Worm (Caenorhabditis elegans) whole organism, L4 larva: ENCODE data around the gene K02E10.7.

ENCODE experiments used
- F37D6.2 ChIP-seq: sonication (generic microtip); optimal IDR thresholded peaks from 2 replicates; lab custom pipeline; 2016; ENCODE audit warnings: mild to moderate bottlenecking, missing genetic modification characterization, missing compliant biosample characterization
- Y105C5A.15 ChIP-seq: fragments of 200-800 bp; sonication (Bioruptor generic); IDR thresholded peaks from 2 replicates; pipeline ENCODE4 v1.3.6; 2022; ENCODE audit warnings: missing genetic modification characterization, missing compliant biosample characterization
- Y48G9A.11 ChIP-seq: fragments of 200-800 bp; sonication (Bioruptor generic); IDR thresholded peaks from 2 replicates; pipeline ENCODE4 v1.3.6; 2022; ENCODE audit warnings: missing genetic modification reagents, missing genetic modification characterization, missing compliant biosample characterization
- ZK546.5 ChIP-seq, 2 experiments: sonication (generic microtip); optimal IDR thresholded peaks; 2 replicates each; lab custom pipeline; 2017; ENCODE audit warnings: missing biosample characterization in 2 of 2, missing genetic modification characterization in 2 of 2
- aha-1 ChIP-seq: fragments of 150-350 bp; peaks from one replicate; lab custom pipeline; 2014; ENCODE audit warnings: missing biosample characterization, missing genetic modification characterization
- attf-4 ChIP-seq: sonication (generic microtip); optimal IDR thresholded peaks from 3 replicates; lab custom pipeline; 2017; ENCODE audit warnings: missing biosample characterization, missing genetic modification characterization
- ceh-62 ChIP-seq: sonication (generic microtip); optimal IDR thresholded peaks from 2 replicates; lab custom pipeline; 2017; ENCODE audit warnings: missing biosample characterization, missing genetic modification characterization
- ctbp-1 ChIP-seq: fragments of 200-800 bp; sonication (Bioruptor generic); IDR thresholded peaks from 2 replicates; pipeline ENCODE4 v1.3.6; 2022; ENCODE audit warnings: missing genetic modification reagents, missing genetic modification characterization, missing compliant biosample characterization
- daf-12 ChIP-seq: fragments of 150-350 bp; optimal IDR thresholded peaks from 2 replicates; lab custom pipeline; 2014; ENCODE audit warnings: missing biosample characterization, missing genetic modification reagents, missing genetic modification characterization
- dpl-1 ChIP-seq: fragments of 150-350 bp; optimal IDR thresholded peaks from 2 replicates; lab custom pipeline; 2014; ENCODE audit warnings: missing biosample characterization, missing genetic modification reagents, missing genetic modification characterization
- fkh-10 ChIP-seq: fragments of 150-350 bp; optimal IDR thresholded peaks from 2 replicates; lab custom pipeline; 2014; ENCODE audit warnings: missing biosample characterization, missing genetic modification reagents, missing genetic modification characterization
- hlh-11 ChIP-seq: fragments of 200-800 bp; sonication (Bioruptor generic); optimal IDR thresholded peaks from 2 replicates; lab custom pipeline; 2018; ENCODE audit warnings: mild to moderate bottlenecking, missing genetic modification characterization, missing compliant biosample characterization
- hlh-30 ChIP-seq: sonication (generic microtip); optimal IDR thresholded peaks from 2 replicates; lab custom pipeline; 2017; ENCODE audit warnings: antibody characterized with exemption, mild to moderate bottlenecking, missing genetic modification characterization, missing compliant biosample characterization; ENCODE audit not compliant: insufficient read depth
- lin-1 ChIP-seq: fragments of 200-800 bp; sonication (Bioruptor generic); IDR thresholded peaks from 2 replicates; pipeline ENCODE4 v1.3.6; 2022; ENCODE audit warnings: missing genetic modification reagents, missing genetic modification characterization, missing compliant biosample characterization
- madf-9 ChIP-seq: fragments of 200-800 bp; sonication (Bioruptor generic); conservative IDR thresholded peaks from 2 replicates; pipeline ENCODE4 v1.3.6; 2022; ENCODE audit warnings: missing genetic modification reagents, missing genetic modification characterization, missing compliant biosample characterization
- mdt-29 ChIP-seq: fragments of 200-800 bp; sonication (Bioruptor generic); IDR thresholded peaks from 2 replicates; pipeline ENCODE4 v1.3.6; 2022; ENCODE audit warnings: missing genetic modification reagents, missing genetic modification characterization, missing compliant biosample characterization
- mxl-2 ChIP-seq: fragments of 200-800 bp; sonication (Bioruptor generic); conservative IDR thresholded peaks from 2 replicates; pipeline ENCODE4 v1.3.6; 2022; ENCODE audit warnings: missing genetic modification reagents, missing genetic modification characterization, missing compliant biosample characterization
- mxl-3 ChIP-seq: fragments of 200-800 bp; sonication (Bioruptor generic); optimal IDR thresholded peaks from 2 replicates; lab custom pipeline; 2018; ENCODE audit warnings: mild to moderate bottlenecking, missing genetic modification characterization, missing compliant biosample characterization
- nhr-10 ChIP-seq: fragments of 150-350 bp; optimal IDR thresholded peaks from 2 replicates; lab custom pipeline; 2014; ENCODE audit warnings: missing biosample characterization, missing genetic modification characterization
- nhr-11 ChIP-seq: fragments of 150-350 bp; optimal IDR thresholded peaks from 2 replicates; lab custom pipeline; 2014; ENCODE audit warnings: missing biosample characterization, missing genetic modification characterization
- nhr-25 ChIP-seq: sonication (generic microtip); optimal IDR thresholded peaks from 2 replicates; lab custom pipeline; 2017; ENCODE audit warnings: missing genetic modification characterization, mild to moderate bottlenecking, missing compliant biosample characterization, antibody characterized with exemption, moderate library complexity, borderline replicate concordance; ENCODE audit not compliant: insufficient read depth
- nhr-41 ChIP-seq: fragments of 200-800 bp; sonication (Bioruptor generic); IDR thresholded peaks from 2 replicates; pipeline ENCODE4 v1.3.6; 2022; ENCODE audit warnings: missing genetic modification reagents, missing genetic modification characterization, missing compliant biosample characterization
- nhr-42 ChIP-seq: fragments of 200-800 bp; sonication (Bioruptor generic); IDR thresholded peaks from 2 replicates; pipeline ENCODE4 v1.3.6; 2022; ENCODE audit warnings: missing genetic modification characterization, missing compliant biosample characterization
- saeg-2 ChIP-seq: fragments of 200-800 bp; sonication (Bioruptor generic); IDR thresholded peaks from 2 replicates; pipeline ENCODE4 v1.3.6; 2022; ENCODE audit warnings: missing genetic modification reagents, missing genetic modification characterization, missing compliant biosample characterization
- set-16 ChIP-seq: fragments of 200-800 bp; sonication (Bioruptor generic); IDR thresholded peaks from 2 replicates; pipeline ENCODE4 v1.3.6; 2022; ENCODE audit warnings: missing genetic modification reagents, missing genetic modification characterization, missing compliant biosample characterization
- zip-2 ChIP-seq: fragments of 150-350 bp; optimal IDR thresholded peaks from 2 replicates; lab custom pipeline; 2014; ENCODE audit warnings: missing biosample characterization, missing genetic modification characterization
- ztf-11 ChIP-seq: fragments of 150-350 bp; optimal IDR thresholded peaks from 2 replicates; lab custom pipeline; 2014; ENCODE audit warnings: missing biosample characterization, missing genetic modification characterization
- ztf-7 ChIP-seq: fragments of 150-350 bp; optimal IDR thresholded peaks from 2 replicates; lab custom pipeline; 2014; ENCODE audit warnings: missing biosample characterization, missing genetic modification characterization

K02E10.7 gene

ce11 chrX:2456141-2456540, 52.2 kb downstream of the K02E10.7 start:
- TF ChIP-seq fkh-10 (GFP tag; lab: Kevin White, UChicago) (no peak), aha-1 (tag; lab: Kevin White, UChicago) (peak; percentile 77), hlh-30 (tag; lab: Kevin White, UChicago) (peak; percentile 11)

- TF ChIP-seq lin-1 (GFP tag; lab: Robert Waterston, UW): no peak
- no peak for TF ChIP-seq nhr-10 (tag; lab: Kevin White, UChicago)
- no peak for TF ChIP-seq dpl-1 (GFP tag; lab: Kevin White, UChicago)
- TF ChIP-seq fkh-10 (GFP tag; lab: Kevin White, UChicago): peak; percentile 69
- TF ChIP-seq nhr-41 (GFP tag; lab: Robert Waterston, UW): no peak
- TF ChIP-seq mdt-29 (GFP tag; lab: Robert Waterston, UW): no peak
These were observed 53.4 kb downstream of the K02E10.7 start for ce11 chrX:2454914-2455313.

- TF ChIP-seq mdt-29 (GFP tag; lab: Robert Waterston, UW) (no peak), ceh-62 (tag; lab: Kevin White, UChicago) (no peak), mxl-2 (GFP tag; lab: Robert Waterston, UW) (no peak), nhr-11 (tag; lab: Kevin White, UChicago) (no peak), ZK546.5 (tag; optimal IDR thresholded peaks at IDR 0.05; lab: Kevin White, UChicago) (no peak), zip-2 (tag; lab: Kevin White, UChicago) (no peak), F37D6.2 (tag; lab: Kevin White, UChicago) (no peak), Y48G9A.11 (no peak), attf-4 (tag; lab: Kevin White, UChicago) (no peak), ztf-7 (no peak), daf-12 (tag; lab: Kevin White, UChicago) (no peak), mxl-3 (no peak), nhr-42 (GFP tag; lab: Robert Waterston, UW) (no peak), madf-9 (GFP tag; lab: Robert Waterston, UW) (no peak), saeg-2 (no peak)
- TF ChIP-seq, all 104 proteins: peak for 0
These were observed 55.6 kb downstream of the K02E10.7 start for ce11 chrX:2452716-2453115.

DNA sequence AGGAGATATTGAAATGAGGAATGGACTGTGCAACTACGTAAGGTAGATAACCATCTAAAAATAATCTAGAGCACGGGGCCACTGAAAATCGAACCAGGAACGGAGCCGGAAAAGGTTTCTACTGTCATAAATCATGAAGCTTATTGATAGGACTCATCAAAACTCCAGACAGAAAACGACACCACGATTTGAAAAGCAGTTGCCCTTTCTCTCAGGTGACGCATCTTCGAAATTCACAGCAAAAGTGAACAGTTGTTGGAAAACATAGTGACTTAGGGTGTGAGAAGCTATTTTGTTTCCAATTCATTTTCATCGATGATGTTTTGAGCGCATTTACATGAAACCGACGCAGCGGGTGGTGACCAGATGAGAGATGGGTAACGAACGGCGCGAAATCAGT, 56.1 kb downstream of the K02E10.7 start:
- TF ChIP-seq fkh-10 (GFP tag; lab: Kevin White, UChicago) (no peak), hlh-11 (tag; lab: Kevin White, UChicago) (peak; percentile 14)

DNA sequence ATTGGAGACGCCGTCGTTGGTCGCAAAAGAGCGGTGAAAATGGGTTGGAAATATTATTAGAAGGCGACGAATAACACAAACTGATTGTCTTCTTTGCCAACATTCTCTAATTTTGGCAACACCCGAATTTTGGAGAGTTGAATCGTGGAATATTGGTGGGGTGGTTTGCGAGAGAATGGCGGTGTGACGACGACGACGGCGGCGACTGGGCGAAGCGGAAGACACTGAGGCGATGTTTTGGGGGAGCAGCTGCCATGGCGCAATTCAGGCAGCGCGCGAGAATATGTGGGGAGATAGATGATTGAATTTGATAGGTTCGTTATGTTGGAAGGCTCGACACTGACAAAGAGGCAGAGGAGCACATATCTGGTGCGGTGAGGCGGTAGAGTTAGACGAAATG, 57.4 kb downstream of the K02E10.7 start:
- TF ChIP-seq attf-4 (tag; lab: Kevin White, UChicago) (no peak), aha-1 (tag; lab: Kevin White, UChicago) (peak; percentile 3), set-16 (GFP tag; lab: Robert Waterston, UW) (peak; percentile 50; the same call in 1 of the 2 replicates), nhr-25 (no peak), ztf-11 (tag; lab: Kevin White, UChicago) (no peak), Y105C5A.15 (GFP tag; lab: Robert Waterston, UW) (no peak), ctbp-1 (0 out of 2 replicates have a peak, but pooled peaks have one; percentile 16)
